Fruit fly (Drosophila melanogaster): ENCODE data around the gene Prx2.

DNA sequence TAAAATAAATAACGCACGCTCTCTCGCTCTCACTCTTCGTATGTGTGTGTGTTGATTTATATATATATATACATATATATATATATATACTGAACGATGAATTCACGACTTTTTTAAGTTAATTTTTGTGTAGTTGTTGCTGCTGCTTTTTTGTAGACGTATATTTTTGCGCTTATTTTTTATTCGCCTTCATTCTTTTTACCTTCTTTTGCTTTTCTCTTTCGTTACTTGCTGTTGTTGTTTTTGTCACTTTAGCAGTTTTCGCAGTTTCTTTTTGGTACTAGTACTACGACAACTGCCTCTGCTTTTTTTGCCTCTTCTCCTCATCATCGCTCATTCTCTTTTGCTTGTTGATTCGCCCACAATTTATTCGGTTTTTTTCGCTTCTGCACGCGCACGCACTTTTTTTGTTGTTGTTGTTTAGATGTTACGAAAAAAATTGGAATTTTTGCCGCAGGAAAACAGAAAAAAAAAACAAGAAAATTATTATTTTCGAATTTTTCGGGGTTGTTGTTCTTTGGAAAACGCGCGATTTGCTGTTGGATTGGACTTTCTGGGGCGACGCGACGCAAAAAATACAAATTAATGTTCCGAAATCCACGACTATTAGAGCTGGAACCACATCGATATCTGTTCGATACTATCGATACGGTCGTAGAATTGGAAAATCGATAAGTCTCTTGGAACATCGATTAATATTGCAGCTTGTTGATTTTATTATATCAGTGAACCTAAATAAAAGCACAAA is 44.4 kb upstream of the Prx2 start, which contains the start of the genes HDAC4 and CG15743:
- no peak for TF ChIP-seq Crg-1 (GFP tag; optimal IDR thresholded peaks at IDR 0.05)
- no peak for TF ChIP-seq kay (GFP tag; ENCODE audit: borderline replicate concordance)
- no peak for TF ChIP-seq CG5204 (GFP tag; optimal IDR thresholded peaks at IDR 0.05)
- TF ChIP-seq cic (GFP tag; optimal IDR thresholded peaks at IDR 0.05): no peak
- peak; percentile 41 for TF ChIP-seq CG11617 (GFP tag; optimal IDR thresholded peaks at IDR 0.05)
- no peak for TF ChIP-seq CG33017 (tag; optimal IDR thresholded peaks at IDR 0.05)
- no peak for TF ChIP-seq Hr96 (GFP tag; optimal IDR thresholded peaks at IDR 0.05)
- peak; percentile 41 for TF ChIP-seq bab1 (GFP tag; optimal IDR thresholded peaks at IDR 0.05)
- TF ChIP-seq toe (GFP tag; optimal IDR thresholded peaks at IDR 0.05): no peak
- TF ChIP-seq cnc (optimal IDR thresholded peaks at IDR 0.05): no peak
- TF ChIP-seq ovo (GFP tag; optimal IDR thresholded peaks at IDR 0.05): no peak
- peak; percentile 2 for TF ChIP-seq CG7101 (tag; optimal IDR thresholded peaks at IDR 0.05)
- TF ChIP-seq tj (GFP tag; optimal IDR thresholded peaks at IDR 0.05): peak; percentile 41
